Worm (Caenorhabditis elegans): ENCODE measurements around the gene scl-19.
"Not testable (repeated sequence)": the region's sequence is repeated elsewhere in the genome, so short reads cannot be mapped to it uniquely, and the experiment has no call there.

Gene scl-19

ce11 chrV:18750445-18750844, 18.7 kb downstream of the scl-19 start, which contains the start of the genes F11D11.21 and F11D11.12:
Gene F11D11.21, minus strand, starts transcription at chrV:18750545.
Gene F11D11.12, minus strand, starts transcription at chrV:18750682.
- TF ChIP-seq Y55F3AM.14 (GFP tag; optimal IDR thresholded peaks at IDR 0.05) (no peak), mdl-1 (tag; optimal IDR thresholded peaks at IDR 0.05) (no peak), sma-3 (GFP tag; optimal IDR thresholded peaks at IDR 0.05) (no peak), crh-2 (tag; optimal IDR thresholded peaks at IDR 0.05) (no peak), ztf-1 (GFP tag; conservative IDR thresholded peaks at IDR 0.05) (no peak), fos-1 (tag; optimal IDR thresholded peaks at IDR 0.05) (no peak), blmp-1 (tag; optimal IDR thresholded peaks at IDR 0.05; ENCODE audit: insufficient read depth) (no peak), nhr-25 (tag; optimal IDR thresholded peaks at IDR 0.05) (no peak)

DNA sequence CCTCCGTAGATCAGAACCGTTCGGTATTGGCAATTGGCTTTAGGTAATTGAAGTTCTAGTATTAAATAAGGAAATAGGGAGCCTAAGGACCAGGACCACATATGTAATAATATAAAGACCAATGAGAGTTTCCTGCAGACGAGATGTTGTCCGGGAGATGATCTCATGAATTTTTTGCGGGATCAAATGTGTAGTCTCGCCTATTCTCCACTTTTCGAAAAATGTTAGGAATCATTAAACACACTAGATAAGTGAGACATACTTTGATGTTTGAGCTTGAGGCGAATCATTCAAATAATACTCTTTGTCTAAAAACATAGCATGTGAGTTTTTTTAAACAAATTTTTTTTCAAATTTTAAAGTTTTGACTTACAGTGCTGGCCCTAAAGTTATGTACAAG, 21.2 kb downstream of the scl-19 start, which contains the start of gene F11D11.6:
F11D11.6 (minus strand) TSS at position 101 of the 400 bp plus-strand sequence.
- TF ChIP-seq ceh-16 (tag; optimal IDR thresholded peaks at IDR 0.05) (no peak), R02D3.7 (tag; optimal IDR thresholded peaks at IDR 0.05) (no peak), lsy-2 (tag; optimal IDR thresholded peaks at IDR 0.05) (no peak), nhr-237 (tag; optimal IDR thresholded peaks at IDR 0.05) (no peak), crh-2 (tag; optimal IDR thresholded peaks at IDR 0.05) (no peak), ztf-4 (tag; optimal IDR thresholded peaks at IDR 0.05) (no peak), unc-55 (GFP tag; optimal IDR thresholded peaks at IDR 0.05) (no peak), lin-11 (tag; optimal IDR thresholded peaks at IDR 0.05) (no peak), nhr-11 (tag; optimal IDR thresholded peaks at IDR 0.05) (no peak), nhr-10 (tag; optimal IDR thresholded peaks at IDR 0.05) (no peak), ztf-11 (tag; optimal IDR thresholded peaks at IDR 0.05) (no peak), sma-3 (GFP tag; optimal IDR thresholded peaks at IDR 0.05) (no peak)

DNA sequence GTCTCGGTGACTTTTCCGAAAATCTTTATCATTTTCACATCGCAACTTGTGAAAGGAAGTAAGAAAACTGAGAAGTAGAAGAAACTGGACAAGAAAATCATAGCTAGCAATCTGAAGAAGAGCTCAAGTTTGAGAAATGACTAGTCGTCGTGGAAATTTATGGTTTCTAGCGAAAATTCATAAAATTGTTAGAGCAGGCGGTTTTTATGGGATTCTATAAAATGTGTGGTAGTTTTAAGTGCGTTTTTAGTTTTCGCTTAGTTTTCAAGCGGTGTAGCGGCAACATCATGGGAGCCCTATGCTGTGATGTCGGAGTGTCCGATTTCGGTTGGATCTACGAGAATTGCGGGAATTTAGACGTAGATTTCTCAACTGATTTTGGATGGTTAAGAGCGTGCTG, 22.5 kb downstream of the scl-19 start, which contains the start of gene clec-254:
clec-254 (minus strand) TSS at position 101 of the 400 bp plus-strand sequence.
- TF ChIP-seq ztf-11 (tag; optimal IDR thresholded peaks at IDR 0.05); Y55F3AM.14 (GFP tag; optimal IDR thresholded peaks at IDR 0.05); egl-27 (tag; optimal IDR thresholded peaks at IDR 0.05): not testable (repeated sequence)

- no peak for TF ChIP-seq nhr-11 (tag; optimal IDR thresholded peaks at IDR 0.05)
Measured at ce11 chrV:18760174-18760573, 28.4 kb downstream of the scl-19 start, which contains the start of gene F11D11.3. Gene F11D11.3, minus strand, starts transcription at chrV:18760274.

- TF ChIP-seq ZK546.5 (tag; optimal IDR thresholded peaks at IDR 0.05) (no peak), ztf-11 (tag; optimal IDR thresholded peaks at IDR 0.05) (no peak), ceh-82 (tag; optimal IDR thresholded peaks at IDR 0.05) (no peak)
Measured at ce11 chrV:18761078-18761477, 29.3 kb downstream of the scl-19 start, which contains the start of gene F11D11.4. Gene F11D11.4, plus strand, starts transcription at chrV:18761378.

ce11 chrV:18762044-18762443, 30.3 kb downstream of the scl-19 start, which contains the start of gene F11D11.22:
Gene F11D11.22, plus strand, starts transcription at chrV:18762344.
- TF ChIP-seq sma-9 (GFP tag; optimal IDR thresholded peaks at IDR 0.05); sma-9 (tag; optimal IDR thresholded peaks at IDR 0.05); F13H6.1 (tag; optimal IDR thresholded peaks at IDR 0.05); sem-4 (tag; optimal IDR thresholded peaks at IDR 0.05): not testable (repeated sequence)

ce11 chrV:18769902-18770301, 38.1 kb downstream of the scl-19 start:
- TF ChIP-seq unc-62 (GFP tag; optimal IDR thresholded peaks at IDR 0.05) (no peak), lsy-2 (tag; optimal IDR thresholded peaks at IDR 0.05) (no peak)

DNA sequence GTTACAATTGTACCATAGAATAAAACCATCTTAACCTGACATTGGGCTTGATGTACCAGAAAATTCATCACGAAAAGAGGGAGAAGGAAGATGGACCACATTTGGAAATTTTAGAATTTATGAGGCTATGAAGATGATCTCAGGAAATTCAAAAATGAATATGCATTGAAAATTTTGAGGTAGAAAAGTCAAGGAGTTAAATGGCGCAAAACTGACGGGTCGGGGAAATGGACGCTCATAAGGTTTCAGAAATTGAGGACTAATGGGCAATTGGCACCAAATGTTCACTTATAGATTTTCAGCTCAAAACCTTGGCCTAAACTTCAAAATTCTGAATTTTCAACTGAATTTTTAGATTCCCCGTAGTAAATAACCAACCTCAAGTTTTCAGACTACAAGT, 38.8 kb downstream of the scl-19 start, which contains the start of gene clec-255:
clec-255 (minus strand) TSS at position 101 of the 400 bp plus-strand sequence.
- TF ChIP-seq nhr-77 (tag; optimal IDR thresholded peaks at IDR 0.05): no peak
